Worm (Caenorhabditis elegans) whole organism, L2 larva: ENCODE results near the gene srh-214.

Experiments used
- F13H6.1 ChIP-seq: sonication (generic microtip); optimal IDR thresholded peaks from 2 replicates; lab custom pipeline; 2016; ENCODE audit warnings: missing genetic modification characterization, missing compliant biosample characterization
- elt-1 ChIP-seq: fragments of 150-350 bp; optimal IDR thresholded peaks from 2 replicates; lab custom pipeline; 2014; ENCODE audit warnings: missing biosample characterization, missing genetic modification characterization
- lsy-2 ChIP-seq, 2 experiments: fragments of 150-350 bp in 1 of 2; sonication (generic microtip) in 1 of 2; optimal IDR thresholded peaks; 2 replicates each; lab custom pipeline; 2014 to 2017; ENCODE audit warnings: missing biosample characterization in 2 of 2, missing genetic modification characterization in 2 of 2
- nhr-10 ChIP-seq: sonication (generic microtip); optimal IDR thresholded peaks from 2 replicates; lab custom pipeline; 2017; ENCODE audit warnings: missing biosample characterization, missing genetic modification characterization
- snpc-4 ChIP-seq: fragments of 150-350 bp; optimal IDR thresholded peaks from 2 replicates; lab custom pipeline; 2014; ENCODE audit warnings: missing biosample characterization, missing genetic modification characterization

- TF ChIP-seq snpc-4 (no peak), F13H6.1 (tag; lab: Kevin White, UChicago) (no peak), nhr-10 (no peak), elt-1 (tag; lab: Kevin White, UChicago) (no peak), lsy-2 (tag; optimal IDR thresholded peaks at IDR 0.05; lab: Kevin White, UChicago) (no peak)
Measured at ce11 chrV:16874966-16875365, 45.4 kb upstream of the srh-214 start, which contains the start of gene F49A5.10.
